Fruit fly (Drosophila melanogaster) whole organism, embryonic: Measurements from ENCODE around the gene Rgl.

ENCODE experiments used
- Abd-B ChIP-seq: fragments of 200-800 bp; sonication (Bioruptor generic); optimal IDR thresholded peaks from 2 replicates; lab custom pipeline; 2018; ENCODE audit warnings: missing biosample characterization, mild to moderate bottlenecking, missing genetic modification characterization, moderate library complexity
- Awh ChIP-seq: fragments of 200-800 bp; sonication (Bioruptor generic); IDR thresholded peaks from 2 replicates; pipeline ENCODE4, ENCODE4 v1.3.6; 2022; ENCODE audit warnings: missing biosample characterization, missing genetic modification characterization
- BtbVII ChIP-seq: fragments of 200-800 bp; sonication (Bioruptor generic); optimal IDR thresholded peaks from 3 replicates; lab custom pipeline; 2017; ENCODE audit warnings: missing biosample characterization, mild to moderate bottlenecking, missing genetic modification characterization
- C15 ChIP-seq: fragments of 200-800 bp; sonication (Bioruptor generic); IDR thresholded peaks from 3 replicates; pipeline ENCODE4 v1.3.6; 2022; ENCODE audit warnings: missing biosample characterization, missing genetic modification characterization
- CG10431 ChIP-seq: fragments of 200-800 bp; sonication (Bioruptor generic); optimal IDR thresholded peaks from 3 replicates; lab custom pipeline; 2018; ENCODE audit warnings: missing biosample characterization, mild to moderate bottlenecking, missing genetic modification characterization
- CG10543 ChIP-seq: fragments of 200-800 bp; sonication (Bioruptor generic); optimal IDR thresholded peaks from 3 replicates; lab custom pipeline; 2017; ENCODE audit warnings: missing biosample characterization, mild to moderate bottlenecking, missing genetic modification characterization, moderate library complexity
- CG12744 ChIP-seq: fragments of 200-800 bp; sonication (Bioruptor generic); optimal IDR thresholded peaks from 2 replicates; lab custom pipeline; 2016; ENCODE audit warnings: missing biosample characterization, missing genetic modification characterization
- CG14441 ChIP-seq: fragments of 200-800 bp; sonication (Bioruptor generic); IDR thresholded peaks from 2 replicates; pipeline ENCODE4 v1.3.6; 2022; ENCODE audit warnings: missing biosample characterization, missing genetic modification characterization
- CG15011 ChIP-seq: fragments of 200-800 bp; sonication (Bioruptor generic); optimal IDR thresholded peaks from 3 replicates; lab custom pipeline; 2018; ENCODE audit warnings: missing biosample characterization, mild to moderate bottlenecking, missing genetic modification characterization
- CG18599 ChIP-seq: fragments of 200-800 bp; sonication (Bioruptor generic); optimal IDR thresholded peaks from 3 replicates; lab custom pipeline; 2017; ENCODE audit warnings: missing biosample characterization, missing genetic modification characterization, mild to moderate bottlenecking, moderate library complexity, missing genetic modification reagents
- CG2116 ChIP-seq: fragments of 200-800 bp; sonication (Bioruptor generic); optimal IDR thresholded peaks from 3 replicates; lab custom pipeline; 2018; ENCODE audit warnings: missing biosample characterization, mild to moderate bottlenecking, missing genetic modification characterization
- CG2712 ChIP-seq: fragments of 200-800 bp; optimal IDR thresholded peaks from 3 replicates; lab custom pipeline; 2019; ENCODE audit warnings: missing biosample characterization, mild to moderate bottlenecking, missing genetic modification characterization, moderate library complexity
- CG33213 ChIP-seq: fragments of 200-800 bp; sonication (Bioruptor generic); optimal IDR thresholded peaks from 3 replicates; lab custom pipeline; 2016; ENCODE audit warnings: missing biosample characterization, missing genetic modification characterization
- CG34376 ChIP-seq: fragments of 200-800 bp; sonication (Bioruptor generic); optimal IDR thresholded peaks from 2 replicates; lab custom pipeline; 2018; ENCODE audit warnings: missing biosample characterization, mild to moderate bottlenecking, missing genetic modification characterization
- CG4854 ChIP-seq: fragments of 200-800 bp; sonication (Bioruptor generic); optimal IDR thresholded peaks from 2 replicates; lab custom pipeline; 2016; ENCODE audit warnings: missing biosample characterization, missing genetic modification characterization, inconsistent platforms
- CG6272 ChIP-seq: fragments of 200-800 bp; sonication (Bioruptor generic); IDR thresholded peaks from 2 replicates; pipeline ENCODE4 v1.3.6; 2022; ENCODE audit warnings: missing biosample characterization, missing genetic modification characterization
- CG6683 ChIP-seq: fragments of 200-800 bp; sonication (Bioruptor generic); optimal IDR thresholded peaks from 2 replicates; lab custom pipeline; 2017; ENCODE audit warnings: missing biosample characterization, mild to moderate bottlenecking, missing genetic modification characterization, missing genetic modification reagents
- CG6689 ChIP-seq: fragments of 200-800 bp; sonication (Bioruptor generic); IDR thresholded peaks from 2 replicates; pipeline ENCODE4 v1.3.6; 2022; ENCODE audit warnings: missing biosample characterization, missing genetic modification characterization
- CG6813 ChIP-seq: fragments of 200-800 bp; sonication (Bioruptor generic); optimal IDR thresholded peaks from 2 replicates; lab custom pipeline; 2017; ENCODE audit warnings: missing biosample characterization, missing genetic modification characterization, mild to moderate bottlenecking, moderate library complexity, missing genetic modification reagents
- CG7271 ChIP-seq: fragments of 200-800 bp; sonication (Bioruptor generic); optimal IDR thresholded peaks from 2 replicates; lab custom pipeline; 2018; ENCODE audit warnings: missing biosample characterization, mild to moderate bottlenecking, missing genetic modification characterization, moderate library complexity
- CG9797 ChIP-seq: fragments of 200-800 bp; sonication (Bioruptor generic); optimal IDR thresholded peaks from 3 replicates; lab custom pipeline; 2018; ENCODE audit warnings: missing biosample characterization, mild to moderate bottlenecking, missing genetic modification characterization
- D ChIP-seq, 2 experiments: fragments of 200-800 bp in 1 of 2; fragments of >200 bp in 1 of 2; sonication (Bioruptor generic) in 1 of 2; optimal IDR thresholded peaks; 2 replicates in 1 of 2; 3 replicates in 1 of 2; lab custom pipeline; 2017; ENCODE audit warnings: mild to moderate bottlenecking in 1 of 2, missing biosample characterization in 1 of 2, missing genetic modification characterization in 1 of 2, missing genetic modification reagents in 1 of 2
- Fer1 ChIP-seq: fragments of 200-800 bp; sonication (Bioruptor generic); optimal IDR thresholded peaks from 2 replicates; lab custom pipeline; 2017; ENCODE audit warnings: missing biosample characterization, mild to moderate bottlenecking, missing genetic modification characterization
- HLH3B ChIP-seq: fragments of 200-800 bp; sonication (Bioruptor generic); IDR thresholded peaks from 2 replicates; pipeline ENCODE4 v1.3.6; 2022; ENCODE audit warnings: missing biosample characterization, missing genetic modification characterization
- Hey ChIP-seq: fragments of 200-800 bp; sonication (Bioruptor generic); optimal IDR thresholded peaks from 3 replicates; lab custom pipeline; 2018; ENCODE audit warnings: missing biosample characterization, mild to moderate bottlenecking, missing genetic modification characterization
- Hr39 ChIP-seq: fragments of >200 bp; optimal IDR thresholded peaks from 2 replicates; lab custom pipeline; 2017
- MBD-R2 ChIP-seq: fragments of 200-800 bp; sonication (Bioruptor generic); IDR thresholded peaks from 2 replicates; pipeline ENCODE4 v1.3.6; 2022; ENCODE audit warnings: missing biosample characterization, missing genetic modification characterization
- MTF-1 ChIP-seq: fragments of 200-800 bp; sonication (Bioruptor generic); optimal IDR thresholded peaks from 2 replicates; lab custom pipeline; 2018; ENCODE audit warnings: missing biosample characterization, mild to moderate bottlenecking, missing genetic modification characterization, borderline replicate concordance
- ap ChIP-seq: fragments of 200-800 bp; sonication (Bioruptor generic); IDR thresholded peaks from 2 replicates; pipeline ENCODE4 v1.3.6; 2022; ENCODE audit warnings: missing biosample characterization, missing genetic modification characterization
- ase ChIP-seq: fragments of 200-800 bp; sonication (Bioruptor generic); IDR thresholded peaks from 3 replicates; pipeline ENCODE4 v1.3.6; 2022; ENCODE audit warnings: missing biosample characterization, missing genetic modification characterization
- bcd ChIP-seq: fragments of 200-800 bp; sonication (Bioruptor generic); optimal IDR thresholded peaks from 2 replicates; lab custom pipeline; 2017; ENCODE audit warnings: missing biosample characterization, mild to moderate bottlenecking, missing genetic modification characterization
- btn ChIP-seq: fragments of 200-800 bp; sonication (Bioruptor generic); optimal IDR thresholded peaks from 2 replicates; lab custom pipeline; 2016; ENCODE audit warnings: missing biosample characterization, missing genetic modification characterization
- dimm ChIP-seq: fragments of 200-800 bp; sonication (Bioruptor generic); IDR thresholded peaks from 2 replicates; pipeline ENCODE4 v1.3.6; 2022; ENCODE audit warnings: missing biosample characterization, missing genetic modification characterization
- disco-r ChIP-seq: fragments of 200-800 bp; sonication (Bioruptor generic); optimal IDR thresholded peaks from 2 replicates; lab custom pipeline; 2016; ENCODE audit warnings: missing biosample characterization, missing genetic modification characterization
- dm ChIP-seq: fragments of 200-800 bp; sonication (Bioruptor generic); optimal IDR thresholded peaks from 3 replicates; lab custom pipeline; 2016; ENCODE audit warnings: missing biosample characterization, missing genetic modification characterization
- dmrt11E ChIP-seq: fragments of 200-800 bp; sonication (Bioruptor generic); optimal IDR thresholded peaks from 3 replicates; lab custom pipeline; 2018; ENCODE audit warnings: missing biosample characterization, mild to moderate bottlenecking, missing genetic modification characterization, moderate library complexity
- dmrt99B ChIP-seq: fragments of 200-800 bp; sonication (Bioruptor generic); optimal IDR thresholded peaks from 2 replicates; lab custom pipeline; 2018; ENCODE audit warnings: missing biosample characterization, mild to moderate bottlenecking, missing genetic modification characterization, moderate library complexity
- fu2 ChIP-seq: fragments of 200-800 bp; sonication (Bioruptor generic); optimal IDR thresholded peaks from 2 replicates; lab custom pipeline; 2016; ENCODE audit warnings: missing biosample characterization, missing genetic modification characterization
- ham ChIP-seq: fragments of 200-800 bp; sonication (Bioruptor generic); IDR thresholded peaks from 2 replicates; pipeline ENCODE4 v1.3.6; 2022; ENCODE audit warnings: missing biosample characterization, missing genetic modification characterization
- kay ChIP-seq: fragments of 200-800 bp; sonication (Bioruptor generic); optimal IDR thresholded peaks from 2 replicates; lab custom pipeline; 2016; ENCODE audit warnings: missing biosample characterization, missing genetic modification characterization
- mam ChIP-seq: fragments of 200-800 bp; sonication (Bioruptor generic); optimal IDR thresholded peaks from 3 replicates; lab custom pipeline; 2016; ENCODE audit warnings: missing biosample characterization, missing genetic modification characterization
- mld ChIP-seq: fragments of 200-800 bp; sonication (Bioruptor generic); IDR thresholded peaks from 3 replicates; pipeline ENCODE4 v1.3.6; 2022; ENCODE audit warnings: missing biosample characterization, missing genetic modification characterization; ENCODE audit not compliant: partially characterized antibody
- pita ChIP-seq: fragments of 200-800 bp; sonication (Bioruptor generic); optimal IDR thresholded peaks from 2 replicates; lab custom pipeline; 2017; ENCODE audit warnings: missing biosample characterization, mild to moderate bottlenecking, missing genetic modification characterization
- pzg ChIP-seq: fragments of 200-800 bp; sonication (Bioruptor generic); optimal IDR thresholded peaks from 3 replicates; lab custom pipeline; 2018; ENCODE audit warnings: missing biosample characterization, mild to moderate bottlenecking, missing genetic modification characterization, moderate library complexity
- ranshi ChIP-seq: fragments of 200-800 bp; sonication (Bioruptor generic); IDR thresholded peaks from 2 replicates; pipeline ENCODE4 v1.3.6; 2022; ENCODE audit warnings: missing biosample characterization, missing genetic modification characterization
- row ChIP-seq: fragments of 200-800 bp; sonication (Bioruptor generic); IDR thresholded peaks from 3 replicates; pipeline ENCODE4 v1.3.6; 2022; ENCODE audit warnings: missing biosample characterization, missing genetic modification characterization
- scrt ChIP-seq: fragments of 200-800 bp; sonication (Bioruptor generic); optimal IDR thresholded peaks from 2 replicates; lab custom pipeline; 2018; ENCODE audit warnings: missing biosample characterization, mild to moderate bottlenecking, missing genetic modification characterization, moderate library complexity
- twi ChIP-seq: fragments of 200-800 bp; optimal IDR thresholded peaks from 2 replicates; lab custom pipeline; 2019; ENCODE audit warnings: missing biosample characterization, mild to moderate bottlenecking, missing genetic modification characterization, moderate library complexity
- unpg ChIP-seq: fragments of 200-800 bp; sonication (Bioruptor generic); optimal IDR thresholded peaks from 3 replicates; lab custom pipeline; 2018; ENCODE audit warnings: missing biosample characterization, mild to moderate bottlenecking, missing genetic modification characterization, moderate library complexity
- usp ChIP-seq: fragments of >200 bp; optimal IDR thresholded peaks from 2 replicates; lab custom pipeline; 2017; ENCODE audit warnings: missing biosample characterization, missing genetic modification characterization
- wor ChIP-seq: fragments of 200-800 bp; sonication (Bioruptor generic); IDR thresholded peaks from 2 replicates; pipeline ENCODE4 v1.3.6; 2022; ENCODE audit warnings: missing biosample characterization, missing genetic modification characterization

The Rgl gene

dm6 chr3L:13957212-13957668 lies 32.1 kb upstream of the Rgl start (continued):
- TF ChIP-seq D (optimal IDR thresholded peaks at IDR 0.05; lab: Kevin White, UChicago) (no peak), D (GFP tag; optimal IDR thresholded peaks at IDR 0.05; lab: Kevin White, UChicago) (peak; percentile 87), dimm (GFP tag; lab: Robert Waterston, UW) (no peak), ap (GFP tag; lab: Robert Waterston, UW) (peak; percentile 28; the same call in 1 of the 2 replicates), CG18599 (GFP tag; lab: Kevin White, UChicago) (peak; percentile 67), CG9797 (GFP tag; lab: Kevin White, UChicago) (no peak), twi (tag; lab: Kevin White, UChicago) (peak; percentile 16), Fer1 (GFP tag; lab: Kevin White, UChicago) (peak; percentile 46), fu2 (GFP tag; lab: Kevin White, UChicago) (no peak), CG6689 (GFP tag; lab: Robert Waterston, UW) (peak; percentile 75), dm (GFP tag; lab: Kevin White, UChicago) (peak; percentile 16), CG10431 (GFP tag; lab: Kevin White, UChicago) (no peak), CG6813 (GFP tag; lab: Kevin White, UChicago) (peak; percentile 48), bcd (GFP tag; lab: Kevin White, UChicago) (peak; percentile 70), scrt (GFP tag; lab: Kevin White, UChicago) (peak; percentile 6), BtbVII (GFP tag; lab: Kevin White, UChicago) (peak; percentile 51), unpg (GFP tag; lab: Kevin White, UChicago) (peak; percentile 70), pita (GFP tag; lab: Kevin White, UChicago) (no peak), Hey (no peak), MTF-1 (no peak), usp (GFP tag; lab: Kevin White, UChicago) (no peak), Abd-B (GFP tag; lab: Kevin White, UChicago) (peak; percentile 65), ham (GFP tag; lab: Robert Waterston, UW) (no peak), CG34376 (GFP tag; lab: Kevin White, UChicago) (no peak), CG6272 (GFP tag; lab: Robert Waterston, UW) (no peak), C15 (GFP tag; lab: Robert Waterston, UW) (no peak), CG10543 (GFP tag; lab: Kevin White, UChicago) (no peak), CG4854 (GFP tag; lab: Kevin White, UChicago) (peak; percentile 4), pzg (GFP tag; lab: Kevin White, UChicago) (no peak), mam (GFP tag; lab: Kevin White, UChicago) (no peak), MBD-R2 (GFP tag; lab: Robert Waterston, UW) (no peak), CG2712 (peak; percentile 81), wor (GFP tag; lab: Robert Waterston, UW) (peak; percentile 35), CG7271 (tag; lab: Kevin White, UChicago) (peak; percentile 6), CG14441 (no peak), kay (GFP tag; lab: Kevin White, UChicago) (peak; percentile 18), CG6683 (GFP tag; lab: Kevin White, UChicago) (peak; percentile 45), CG12744 (GFP tag; lab: Kevin White, UChicago) (no peak), dmrt99B (tag; lab: Kevin White, UChicago) (peak; percentile 84), disco-r (GFP tag; lab: Kevin White, UChicago) (no peak), CG33213 (GFP tag; lab: Kevin White, UChicago) (no peak), Hr39 (lab: Kevin White, UChicago) (no peak), dmrt11E (tag; lab: Kevin White, UChicago) (peak; percentile 87), ranshi (peak; percentile 41; the same call in 1 of the 2 replicates), CG15011 (GFP tag; lab: Kevin White, UChicago) (peak; percentile 44), row (GFP tag; lab: Robert Waterston, UW) (peak; percentile 59), mld (no peak), btn (GFP tag; lab: Kevin White, UChicago) (no peak), ase (no peak), HLH3B (GFP tag; lab: Robert Waterston, UW) (peak; percentile 26; the same call in 1 of the 2 replicates), Awh (GFP tag; lab: Robert Waterston, UW) (0 out of 2 replicates have a peak, but pooled peaks have one; percentile 5), CG2116 (GFP tag; lab: Kevin White, UChicago) (peak; percentile 37)
